Worm (Caenorhabditis elegans): ENCODE measurements around the gene B0238.9.

DNA sequence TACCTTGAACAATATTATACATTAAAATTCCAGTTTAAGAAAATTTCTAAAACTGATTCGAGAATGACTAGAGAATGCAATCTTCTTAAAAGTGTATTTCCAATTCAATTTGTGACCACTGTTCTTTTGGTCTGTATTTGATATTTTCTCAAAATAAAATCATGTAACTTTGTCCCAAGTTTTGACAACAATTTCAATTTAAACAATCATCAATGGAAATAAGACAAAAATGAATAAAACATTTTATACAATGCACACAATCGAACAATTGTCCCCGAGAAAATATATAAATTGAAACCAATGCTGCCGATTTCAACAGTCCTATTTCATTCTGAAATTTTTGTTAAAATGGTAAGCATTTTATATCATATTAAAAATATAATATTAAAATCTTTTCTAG is 33.7 kb upstream of the B0238.9 start, which contains the start of gene C10G8.4:
- TF ChIP-seq nhr-84 (tag; optimal IDR thresholded peaks at IDR 0.05), result no peak
- no peak for TF ChIP-seq unc-62 (GFP tag; optimal IDR thresholded peaks at IDR 0.05)

All from whole organism, L1 larva.